Fruit fly (Drosophila melanogaster): ENCODE data around the gene CG10646.

The CG10646 gene

dm6 chr3L:12523941-12524340 is 20.2 kb upstream of the CG10646 start, which contains the start of the genes ver and Gcn5 (continued):
- TF ChIP-seq CoRest (tag; optimal IDR thresholded peaks at IDR 0.05) (peak; percentile 94), CG12236 (GFP tag; optimal IDR thresholded peaks at IDR 0.05) (peak; percentile 18), CG33213 (GFP tag; optimal IDR thresholded peaks at IDR 0.05) (peak; percentile 68), zen (tag; optimal IDR thresholded peaks at IDR 0.05) (peak; percentile 89), CG15479 (GFP tag; optimal IDR thresholded peaks at IDR 0.05) (peak; percentile 56), CG12942 (GFP tag; optimal IDR thresholded peaks at IDR 0.05) (peak; percentile 86), lmd (GFP tag; IDR thresholded peaks at IDR 0.05) (peak; percentile 95), CG11695 (GFP tag; IDR thresholded peaks at IDR 0.05) (peak; percentile 92), CG11723 (GFP tag; optimal IDR thresholded peaks at IDR 0.05) (peak; percentile 85), CG11085 (GFP tag; IDR thresholded peaks at IDR 0.05) (peak; percentile 86), CG10209 (GFP tag; optimal IDR thresholded peaks at IDR 0.05) (peak; percentile 95), CG10267 (tag; optimal IDR thresholded peaks at IDR 0.05) (peak; percentile 88), Max (GFP tag; optimal IDR thresholded peaks at IDR 0.05) (peak; percentile 90), CG15011 (GFP tag; optimal IDR thresholded peaks at IDR 0.05) (peak; percentile 74), CG3163 (GFP tag; optimal IDR thresholded peaks at IDR 0.05) (peak; percentile 51), Dfd (GFP tag; optimal IDR thresholded peaks at IDR 0.05) (no peak), CG30431 (GFP tag; optimal IDR thresholded peaks at IDR 0.05) (peak; percentile 86), gcm (GFP tag; optimal IDR thresholded peaks at IDR 0.05) (peak; percentile 88), Antp (GFP tag; optimal IDR thresholded peaks at IDR 0.05) (peak; percentile 79), pho (GFP tag; optimal IDR thresholded peaks at IDR 0.05) (peak; percentile 88), CG16813 (GFP tag; IDR thresholded peaks at IDR 0.05; ENCODE audit: partially characterized antibody) (no peak), CG5245 (GFP tag; optimal IDR thresholded peaks at IDR 0.05) (peak; percentile 67), CG10431 (GFP tag; optimal IDR thresholded peaks at IDR 0.05) (peak; percentile 62), slou (GFP tag; optimal IDR thresholded peaks at IDR 0.05) (peak; percentile 84), CG5180 (GFP tag; optimal IDR thresholded peaks at IDR 0.05) (peak; percentile 74), inv (GFP tag; IDR thresholded peaks at IDR 0.05; ENCODE audit: partially characterized antibody) (no peak), CG6254 (GFP tag; optimal IDR thresholded peaks at IDR 0.05) (peak; percentile 83), CG8281 (tag; optimal IDR thresholded peaks at IDR 0.05) (peak; percentile 74), ken (GFP tag; IDR thresholded peaks at IDR 0.05) (peak; percentile 94), pan (optimal IDR thresholded peaks at IDR 0.05) (no peak), pan (GFP tag; optimal IDR thresholded peaks at IDR 0.05 in 1 of 2, IDR thresholded peaks at IDR 0.05 in 1 of 2) (peak in 1 of 2 experiments; percentile 95), pros (GFP tag; optimal IDR thresholded peaks at IDR 0.05) (no peak), Doc2 (GFP tag; IDR thresholded peaks at IDR 0.05) (peak; percentile 53; the same call in 1 of the 2 replicates), HLH54F (GFP tag; optimal IDR thresholded peaks at IDR 0.05) (peak; percentile 89), Ets97D (GFP tag; optimal IDR thresholded peaks at IDR 0.05) (peak; percentile 85), tap (tag; optimal IDR thresholded peaks at IDR 0.05) (peak; percentile 88), CG16779 (GFP tag; IDR thresholded peaks at IDR 0.05) (peak; percentile 82; the same call in 1 of the 2 replicates), CG6854 (GFP tag; optimal IDR thresholded peaks at IDR 0.05) (peak; percentile 76), CG7745 (tag; optimal IDR thresholded peaks at IDR 0.05) (peak; percentile 66), Ssrp (tag; optimal IDR thresholded peaks at IDR 0.05) (peak; percentile 90), CrebB (tag; optimal IDR thresholded peaks at IDR 0.05) (peak; percentile 71), Nf-YC (tag; optimal IDR thresholded peaks at IDR 0.05) (peak; percentile 75), shn (GFP tag; optimal IDR thresholded peaks at IDR 0.05) (peak; percentile 83), CG7357 (GFP tag; IDR thresholded peaks at IDR 0.05) (peak; percentile 85), phol (tag; optimal IDR thresholded peaks at IDR 0.05) (peak; percentile 92), Opbp (GFP tag; IDR thresholded peaks at IDR 0.05; ENCODE audit: partially characterized antibody) (no peak), cad (GFP tag; optimal IDR thresholded peaks at IDR 0.05) (no peak), Hr78 (GFP tag; optimal IDR thresholded peaks at IDR 0.05) (no peak), CG6654 (GFP tag; optimal IDR thresholded peaks at IDR 0.05) (peak; percentile 75), Ets65A (GFP tag) (peak; percentile 98), ERR (GFP tag; optimal IDR thresholded peaks at IDR 0.05) (no peak)
